Worm (Caenorhabditis elegans) whole organism, L3 larva: ENCODE data around the gene sre-13.

ENCODE experiments used
- jun-1 ChIP-seq: fragments of 150-350 bp; optimal IDR thresholded peaks from 2 replicates; lab custom pipeline; 2014; ENCODE audit warnings: missing biosample characterization, missing genetic modification reagents, missing genetic modification characterization
- nhr-25 ChIP-seq: sonication (generic microtip); optimal IDR thresholded peaks from 2 replicates; lab custom pipeline; 2017; ENCODE audit warnings: missing biosample characterization, missing genetic modification characterization
- pqm-1 ChIP-seq: fragments of 150-350 bp; optimal IDR thresholded peaks from 2 replicates; lab custom pipeline; 2017; ENCODE audit warnings: missing biosample characterization, missing genetic modification characterization, inconsistent platforms
- skn-1 ChIP-seq: fragments of 150-350 bp; optimal IDR thresholded peaks from 2 replicates; lab custom pipeline; 2014; ENCODE audit warnings: missing biosample characterization, missing genetic modification characterization
- unc-39 ChIP-seq: sonication (generic microtip); optimal IDR thresholded peaks from 4 replicates; lab custom pipeline; 2017; ENCODE audit warnings: missing biosample characterization, missing genetic modification characterization
- unc-62 ChIP-seq: fragments of 150-350 bp; sonication (generic microtip); optimal IDR thresholded peaks from 4 replicates; lab custom pipeline; 2014; ENCODE audit warnings: missing biosample characterization, missing genetic modification reagents, missing genetic modification characterization
- zag-1 ChIP-seq: fragments of 150-350 bp; optimal IDR thresholded peaks from 2 replicates; lab custom pipeline; 2014; ENCODE audit warnings: missing biosample characterization, missing genetic modification characterization

- TF ChIP-seq unc-62 = no peak
- no peak for TF ChIP-seq skn-1 (tag; lab: Kevin White, UChicago)
- TF ChIP-seq jun-1 (tag; lab: Kevin White, UChicago) = no peak
- TF ChIP-seq pqm-1 (tag; lab: Kevin White, UChicago) = no peak
- no peak for TF ChIP-seq zag-1
- no peak for TF ChIP-seq unc-39 (tag; lab: Kevin White, UChicago)
- no peak for TF ChIP-seq nhr-25 (tag; lab: Kevin White, UChicago)
These were observed 10.9 kb upstream of the sre-13 start for ce11 chrII:14647550-14647949.
